Fruit fly (Drosophila melanogaster) whole organism, larva: ENCODE results near the gene g.

ENCODE experiments used
- noc ChIP-seq: fragments of 200-800 bp; sonication (Bioruptor generic); optimal IDR thresholded peaks from 3 replicates; lab custom pipeline; 2019; ENCODE audit warnings: missing biosample characterization, mild to moderate bottlenecking, missing genetic modification characterization, moderate library complexity

Gene g

dm6 chrX:13734866-13735265 lies 1.2 kb downstream of the g start:
- no peak for TF ChIP-seq noc (tag; lab: Kevin White, UChicago)

- TF ChIP-seq noc (tag; lab: Kevin White, UChicago) = no peak
These were observed 14.1 kb downstream of the g start, which contains the start of the genes Mrgn1 and mus101 for dm6 chrX:13721934-13722333. TSS of gene Mrgn1 (minus strand) at chrX:13721977. TSS of gene mus101 (plus strand) at chrX:13722246.

dm6 chrX:13717982-13718402 lies 18.1 kb downstream of the g start, which contains the start of gene Nadsyn:
TSS of gene Nadsyn (minus strand) at chrX:13718285.
- TF ChIP-seq noc (tag; lab: Kevin White, UChicago) = no peak

dm6 chrX:13699666-13700065 lies 36.4 kb downstream of the g start:
- TF ChIP-seq noc (tag; lab: Kevin White, UChicago) = no peak

dm6 chrX:13698717-13699427 lies 37.2 kb downstream of the g start:
- TF ChIP-seq noc (tag; lab: Kevin White, UChicago) = no peak

dm6 chrX:13691992-13692391 lies 44.1 kb downstream of the g start, which contains the start of gene Nna1:
TSS of gene Nna1 (plus strand) at chrX:13692292.
- TF ChIP-seq noc (tag; lab: Kevin White, UChicago) = no peak

dm6 chrX:13682652-13683051 lies 53.4 kb downstream of the g start, which contains the start of gene CG11158:
TSS of gene CG11158 (plus strand) at chrX:13682952.
- TF ChIP-seq noc (tag; lab: Kevin White, UChicago) = no peak

dm6 chrX:13681906-13682305 lies 54.2 kb downstream of the g start:
- peak; percentile 14 for TF ChIP-seq noc (tag; lab: Kevin White, UChicago)

- TF ChIP-seq noc (tag; lab: Kevin White, UChicago) = peak; percentile 10
These were observed 55.8 kb downstream of the g start, which contains the start of gene CG12177 for dm6 chrX:13680262-13680661. TSS of gene CG12177 (minus strand) at chrX:13680500.

- TF ChIP-seq noc (tag; lab: Kevin White, UChicago) = peak; percentile 59
These were observed 56.5 kb downstream of the g start for dm6 chrX:13679565-13679964.

- peak; percentile 2 for TF ChIP-seq noc (tag; lab: Kevin White, UChicago)
These were observed 58.0 kb downstream of the g start for dm6 chrX:13677970-13678490.
